Fruit fly (Drosophila melanogaster) whole organism, embryonic: ENCODE results near the gene CG31988.

Source experiments
- Atf3 ChIP-seq: fragments of 200-800 bp; sonication (Bioruptor generic); optimal IDR thresholded peaks from 3 replicates; lab custom pipeline; 2016; ENCODE audit warnings: missing biosample characterization, missing genetic modification characterization
- CG10267 ChIP-seq: fragments of 200-800 bp; sonication (Bioruptor generic); optimal IDR thresholded peaks from 2 replicates; lab custom pipeline; 2018; ENCODE audit warnings: missing biosample characterization, mild to moderate bottlenecking, missing genetic modification characterization, moderate library complexity
- CG10366 ChIP-seq: fragments of 200-800 bp; sonication (Bioruptor generic); IDR thresholded peaks from 2 replicates; pipeline ENCODE4 v1.3.6; 2022; ENCODE audit warnings: missing biosample characterization, missing genetic modification characterization
- CG10462 ChIP-seq: fragments of 200-800 bp; sonication (Bioruptor generic); optimal IDR thresholded peaks from 2 replicates; lab custom pipeline; 2016; ENCODE audit warnings: missing biosample characterization, missing genetic modification characterization
- CG12155 ChIP-seq: fragments of 200-800 bp; sonication (Bioruptor generic); optimal IDR thresholded peaks from 3 replicates; lab custom pipeline; 2016; ENCODE audit warnings: missing biosample characterization, missing genetic modification characterization
- CG13775 ChIP-seq: fragments of 200-800 bp; sonication (Bioruptor generic); optimal IDR thresholded peaks from 3 replicates; lab custom pipeline; 2017; ENCODE audit warnings: missing biosample characterization, mild to moderate bottlenecking, missing genetic modification characterization
- CG14667 ChIP-seq: fragments of 200-800 bp; sonication (Bioruptor generic); IDR thresholded peaks from 2 replicates; pipeline ENCODE4 v1.3.6; 2022; ENCODE audit warnings: missing biosample characterization, missing genetic modification characterization
- CG15514 ChIP-seq: fragments of 200-800 bp; sonication (Bioruptor generic); optimal IDR thresholded peaks from 3 replicates; lab custom pipeline; 2017; ENCODE audit warnings: missing biosample characterization, missing genetic modification characterization, mild to moderate bottlenecking, moderate library complexity, missing genetic modification reagents
- CG16815 ChIP-seq: fragments of 200-800 bp; sonication (Bioruptor generic); optimal IDR thresholded peaks from 3 replicates; lab custom pipeline; 2017; ENCODE audit warnings: missing biosample characterization, mild to moderate bottlenecking, missing genetic modification characterization
- CG34224 ChIP-seq: fragments of 200-800 bp; sonication (Bioruptor generic); IDR thresholded peaks from 3 replicates; pipeline ENCODE4 v1.3.6; 2022; ENCODE audit warnings: missing biosample characterization, missing genetic modification characterization; ENCODE audit not compliant: partially characterized antibody
- CG43689 ChIP-seq: fragments of 200-800 bp; sonication (Bioruptor generic); IDR thresholded peaks from 2 replicates; pipeline ENCODE4 v1.3.6; 2022; ENCODE audit warnings: missing biosample characterization, missing genetic modification characterization
- CG4707 ChIP-seq: fragments of 200-800 bp; sonication (Bioruptor generic); optimal IDR thresholded peaks from 2 replicates; lab custom pipeline; 2018; ENCODE audit warnings: missing biosample characterization, mild to moderate bottlenecking, missing genetic modification characterization, moderate library complexity
- CG5953 ChIP-seq: fragments of 200-800 bp; sonication (Bioruptor generic); IDR thresholded peaks from 2 replicates; pipeline ENCODE4 v1.3.6; 2022; ENCODE audit warnings: missing biosample characterization, missing genetic modification characterization
- CG6813 ChIP-seq: fragments of 200-800 bp; sonication (Bioruptor generic); optimal IDR thresholded peaks from 2 replicates; lab custom pipeline; 2017; ENCODE audit warnings: missing biosample characterization, missing genetic modification characterization, mild to moderate bottlenecking, moderate library complexity, missing genetic modification reagents
- CG7839 ChIP-seq: fragments of 200-800 bp; sonication (Bioruptor generic); optimal IDR thresholded peaks from 3 replicates; lab custom pipeline; 2018; ENCODE audit warnings: missing biosample characterization, mild to moderate bottlenecking, missing genetic modification characterization, moderate library complexity
- CG9215 ChIP-seq: fragments of 200-800 bp; sonication (Bioruptor generic); IDR thresholded peaks from 2 replicates; pipeline ENCODE4 v1.3.6; 2022; ENCODE audit warnings: missing biosample characterization, missing genetic modification characterization
- CG9609 ChIP-seq: fragments of 200-800 bp; sonication (Bioruptor generic); optimal IDR thresholded peaks from 3 replicates; lab custom pipeline; 2016; ENCODE audit warnings: missing biosample characterization, missing genetic modification characterization
- Chrac-16 ChIP-seq: fragments of 200-800 bp; sonication (Bioruptor generic); optimal IDR thresholded peaks from 3 replicates; lab custom pipeline; 2016; ENCODE audit warnings: missing biosample characterization, missing genetic modification characterization
- Dfd ChIP-seq, 2 experiments: fragments of >200 bp; optimal IDR thresholded peaks; 2 replicates each; lab custom pipeline; 2017; ENCODE audit warnings: missing biosample characterization in 2 of 2, missing genetic modification characterization in 2 of 2
- Doc2 ChIP-seq: fragments of 200-800 bp; sonication (Bioruptor generic); IDR thresholded peaks from 2 replicates; pipeline ENCODE4 v1.3.6; 2022; ENCODE audit warnings: missing biosample characterization, missing genetic modification characterization
- Ets65A ChIP-seq: fragments of 200-800 bp; sonication (Bioruptor generic); peaks from one replicate; lab custom pipeline; 2016; ENCODE audit warnings: missing biosample characterization, missing genetic modification characterization
- H15 ChIP-seq: fragments of 200-800 bp; sonication (Bioruptor generic); IDR thresholded peaks from 3 replicates; pipeline ENCODE4 v1.3.6; 2022; ENCODE audit warnings: missing biosample characterization, missing genetic modification characterization
- HLHmδ ChIP-seq: fragments of 200-800 bp; sonication (Bioruptor generic); optimal IDR thresholded peaks from 2 replicates; lab custom pipeline; 2018; ENCODE audit warnings: missing biosample characterization, mild to moderate bottlenecking, missing genetic modification characterization, moderate library complexity
- Hr3 ChIP-seq: fragments of 200-800 bp; sonication (Bioruptor generic); optimal IDR thresholded peaks from 3 replicates; lab custom pipeline; 2016; ENCODE audit warnings: missing biosample characterization, missing genetic modification characterization
- Nf-YB ChIP-seq: fragments of 200-800 bp; sonication (Bioruptor generic); optimal IDR thresholded peaks from 3 replicates; lab custom pipeline; 2019; ENCODE audit warnings: missing biosample characterization, mild to moderate bottlenecking, missing genetic modification characterization, moderate library complexity
- Sin3A ChIP-seq: fragments of >200 bp; optimal IDR thresholded peaks from 2 replicates; lab custom pipeline; 2018
- Spps ChIP-seq: fragments of 200-800 bp; sonication (Bioruptor generic); optimal IDR thresholded peaks from 2 replicates; lab custom pipeline; 2018; ENCODE audit warnings: missing biosample characterization, mild to moderate bottlenecking, missing genetic modification characterization
- amos ChIP-seq: fragments of 200-800 bp; sonication (Bioruptor generic); IDR thresholded peaks from 2 replicates; pipeline ENCODE4 v1.3.6; 2022; ENCODE audit warnings: missing biosample characterization, missing genetic modification characterization; ENCODE audit not compliant: partially characterized antibody
- aop ChIP-seq: fragments of 200-800 bp; sonication (Bioruptor generic); IDR thresholded peaks from 2 replicates; pipeline ENCODE4 v1.3.6; 2022; ENCODE audit warnings: missing biosample characterization, missing genetic modification characterization
- ase ChIP-seq: fragments of 200-800 bp; sonication (Bioruptor generic); IDR thresholded peaks from 3 replicates; pipeline ENCODE4 v1.3.6; 2022; ENCODE audit warnings: missing biosample characterization, missing genetic modification characterization
- bbx ChIP-seq: fragments of 200-800 bp; sonication (Bioruptor generic); IDR thresholded peaks from 2 replicates; pipeline ENCODE4 v1.3.6; 2022; ENCODE audit warnings: missing biosample characterization, missing genetic modification characterization; ENCODE audit not compliant: partially characterized antibody
- crc ChIP-seq: fragments of 200-800 bp; sonication (Bioruptor generic); optimal IDR thresholded peaks from 2 replicates; lab custom pipeline; 2016; ENCODE audit warnings: missing biosample characterization, missing genetic modification characterization
- dan ChIP-seq: fragments of 200-800 bp; sonication (Bioruptor generic); IDR thresholded peaks from 2 replicates; pipeline ENCODE4 v1.3.6; 2022; ENCODE audit warnings: missing biosample characterization, missing genetic modification characterization
- danr ChIP-seq: fragments of 200-800 bp; sonication (Bioruptor generic); IDR thresholded peaks from 2 replicates; pipeline ENCODE4 v1.3.6; 2022; ENCODE audit warnings: missing biosample characterization, missing genetic modification characterization
- dm ChIP-seq: fragments of 200-800 bp; sonication (Bioruptor generic); optimal IDR thresholded peaks from 3 replicates; lab custom pipeline; 2016; ENCODE audit warnings: missing biosample characterization, missing genetic modification characterization
- eve ChIP-seq, 2 experiments: fragments of >200 bp; optimal IDR thresholded peaks; 2 replicates each; lab custom pipeline; 2017; ENCODE audit warnings: missing biosample characterization in 2 of 2, missing genetic modification characterization in 2 of 2
- gsb-n ChIP-seq: fragments of 200-800 bp; sonication (Bioruptor generic); optimal IDR thresholded peaks from 3 replicates; lab custom pipeline; 2018; ENCODE audit warnings: missing biosample characterization, mild to moderate bottlenecking, missing genetic modification characterization
- hkb ChIP-seq, 2 experiments: fragments of 200-800 bp in 1 of 2; fragments of >200 bp in 1 of 2; sonication (Bioruptor generic) in 1 of 2; IDR thresholded peaks in 1 of 2; optimal IDR thresholded peaks in 1 of 2; 2 replicates each; pipeline versions ENCODE4 v1.3.6 to Lab custom; 2017 to 2022; ENCODE audit warnings: missing biosample characterization in 1 of 2, missing genetic modification characterization in 1 of 2
- nau ChIP-seq: fragments of 200-800 bp; sonication (Bioruptor generic); optimal IDR thresholded peaks from 3 replicates; lab custom pipeline; 2017; ENCODE audit warnings: missing biosample characterization, mild to moderate bottlenecking, missing genetic modification characterization, missing genetic modification reagents
- nmo ChIP-seq: fragments of 200-800 bp; sonication (Bioruptor generic); optimal IDR thresholded peaks from 2 replicates; lab custom pipeline; 2018; ENCODE audit warnings: missing biosample characterization, mild to moderate bottlenecking, missing genetic modification characterization, moderate library complexity
- otp ChIP-seq: fragments of 200-800 bp; sonication (Bioruptor generic); IDR thresholded peaks from 3 replicates; pipeline ENCODE4, ENCODE4 v1.3.6; 2022; ENCODE audit warnings: missing biosample characterization, missing genetic modification characterization
- pb ChIP-seq: fragments of 200-800 bp; sonication (Bioruptor generic); optimal IDR thresholded peaks from 3 replicates; lab custom pipeline; 2016; ENCODE audit warnings: missing biosample characterization, missing genetic modification characterization
- pros ChIP-seq: fragments of 200-800 bp; sonication (Bioruptor generic); optimal IDR thresholded peaks from 3 replicates; lab custom pipeline; 2019; ENCODE audit warnings: missing biosample characterization, mild to moderate bottlenecking, missing genetic modification characterization, moderate library complexity
- salm ChIP-seq: fragments of 200-800 bp; sonication (Bioruptor generic); optimal IDR thresholded peaks from 2 replicates; lab custom pipeline; 2018; ENCODE audit warnings: missing biosample characterization, mild to moderate bottlenecking, missing genetic modification characterization
- scrt ChIP-seq: fragments of 200-800 bp; sonication (Bioruptor generic); optimal IDR thresholded peaks from 2 replicates; lab custom pipeline; 2018; ENCODE audit warnings: missing biosample characterization, mild to moderate bottlenecking, missing genetic modification characterization, moderate library complexity
- shn ChIP-seq: fragments of 200-800 bp; sonication (Bioruptor generic); optimal IDR thresholded peaks from 3 replicates; lab custom pipeline; 2016; ENCODE audit warnings: missing biosample characterization, missing genetic modification characterization
- sna ChIP-seq: fragments of 200-800 bp; sonication (Bioruptor generic); IDR thresholded peaks from 2 replicates; pipeline ENCODE4 v1.3.6; 2022; ENCODE audit warnings: missing biosample characterization, missing genetic modification characterization; ENCODE audit not compliant: partially characterized antibody
- ttk ChIP-seq: fragments of 200-800 bp; sonication (Bioruptor generic); IDR thresholded peaks from 2 replicates; pipeline ENCODE4 v2.1.2; 2022; ENCODE audit warnings: missing biosample characterization, missing genetic modification characterization
- unpg ChIP-seq: fragments of 200-800 bp; sonication (Bioruptor generic); optimal IDR thresholded peaks from 3 replicates; lab custom pipeline; 2018; ENCODE audit warnings: missing biosample characterization, mild to moderate bottlenecking, missing genetic modification characterization, moderate library complexity
- zf30C ChIP-seq: fragments of 200-800 bp; sonication (Bioruptor generic); optimal IDR thresholded peaks from 3 replicates; lab custom pipeline; 2018; ENCODE audit warnings: missing biosample characterization, mild to moderate bottlenecking, missing genetic modification characterization

The CG31988 gene

DNA sequence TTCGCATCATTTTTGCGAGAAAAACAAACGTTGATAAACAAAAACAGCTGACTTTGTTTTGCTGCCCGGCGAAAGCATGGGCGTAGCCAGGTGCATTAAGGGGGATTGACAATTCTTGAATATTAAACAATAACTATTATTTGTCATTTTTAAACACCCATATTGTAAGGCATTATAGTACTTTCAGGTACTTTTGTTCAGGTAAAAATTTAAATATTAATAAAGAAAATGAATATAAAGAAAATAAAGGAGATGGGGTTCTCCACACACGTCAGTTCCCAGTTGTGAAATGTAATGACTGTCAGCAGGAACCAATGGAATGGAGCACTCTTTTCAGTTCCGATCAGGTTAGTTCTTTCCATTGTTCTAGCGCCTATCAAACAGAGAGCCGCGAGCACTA is 44.0 kb downstream of the CG31988 start, which contains the start of the genes Coq3 and Pld3:
Gene Coq3 (minus strand): TSS at position 58 of the 400 bp plus-strand sequence.
Gene Pld3 (plus strand): TSS at position 294 of the 400 bp plus-strand sequence.
- TF ChIP-seq Nf-YB (GFP tag; lab: Kevin White, UChicago) (peak; percentile 58), CG10462 (peak; percentile 54), Atf3 (GFP tag; lab: Kevin White, UChicago) (peak; percentile 58), CG10267 (tag; lab: Kevin White, UChicago) (peak; percentile 74), CG6813 (GFP tag; lab: Kevin White, UChicago) (peak; percentile 68), pros (GFP tag; lab: Kevin White, UChicago) (no peak), amos (no peak), aop (peak; percentile 63; the same call in 1 of the 2 replicates), ase (GFP tag; lab: Robert Waterston, UW) (peak; percentile 76; the same call in 2 of the 3 replicates), CG12155 (peak; percentile 88), Ets65A (GFP tag; lab: Kevin White, UChicago) (peak; percentile 95), CG13775 (GFP tag; lab: Kevin White, UChicago) (peak; percentile 80), CG15514 (peak; percentile 97), gsb-n (tag; lab: Kevin White, UChicago) (peak; percentile 61), shn (GFP tag; lab: Kevin White, UChicago) (peak; percentile 42), Dfd (GFP tag; optimal IDR thresholded peaks at IDR 0.05; lab: Kevin White, UChicago) (no peak), bbx (GFP tag; lab: Robert Waterston, UW) (no peak), hkb (optimal IDR thresholded peaks at IDR 0.05; lab: Kevin White, UChicago) (no peak), hkb (GFP tag; IDR thresholded peaks at IDR 0.05; lab: Robert Waterston, UW) (peak; percentile 88), CG7839 (tag; lab: Kevin White, UChicago) (peak; percentile 86), CG9215 (GFP tag; lab: Robert Waterston, UW) (peak; percentile 72), pb (no peak), danr (GFP tag; lab: Robert Waterston, UW) (peak; percentile 56; the same call in 1 of the 2 replicates), zf30C (no peak), Chrac-16 (peak; percentile 76), CG16815 (peak; percentile 73), nmo (GFP tag; lab: Kevin White, UChicago) (peak; percentile 80), CG14667 (GFP tag; lab: Robert Waterston, UW) (peak; percentile 69), CG34224 (GFP tag; lab: Robert Waterston, UW) (no peak), sna (GFP tag; lab: Robert Waterston, UW) (no peak), dan (no peak), CG5953 (peak; percentile 61; the same call in 1 of the 2 replicates), CG10366 (GFP tag; lab: Robert Waterston, UW) (peak; percentile 69), crc (GFP tag; lab: Kevin White, UChicago) (peak; percentile 38), CG43689 (GFP tag; lab: Robert Waterston, UW) (peak; percentile 73), nau (GFP tag; lab: Kevin White, UChicago) (no peak), eve (GFP tag; optimal IDR thresholded peaks at IDR 0.05; lab: Kevin White, UChicago) (no peak), H15 (GFP tag; lab: Robert Waterston, UW) (peak; percentile 70; the same call in 2 of the 3 replicates), HLHmδ (GFP tag; lab: Kevin White, UChicago) (no peak), unpg (GFP tag; lab: Kevin White, UChicago) (peak; percentile 86), Sin3A (lab: Kevin White, UChicago) (no peak), dm (GFP tag; lab: Kevin White, UChicago) (no peak), Doc2 (GFP tag; lab: Robert Waterston, UW) (no peak), Spps (tag; lab: Kevin White, UChicago) (peak; percentile 58), otp (GFP tag; lab: Robert Waterston, UW) (peak; percentile 72; the same call in 2 of the 3 replicates), salm (tag; lab: Kevin White, UChicago) (peak; percentile 50), ttk (GFP tag; lab: Robert Waterston, UW) (peak; percentile 61; the same call in 1 of the 2 replicates), scrt (GFP tag; lab: Kevin White, UChicago) (peak; percentile 71), CG4707 (GFP tag; lab: Kevin White, UChicago) (peak; percentile 61), CG9609 (GFP tag; lab: Kevin White, UChicago) (peak; percentile 71), Hr3 (peak; percentile 74)
